Fruit fly (Drosophila melanogaster): ENCODE measurements around the gene tst.

The tst gene

dm6 chr3R:23781466-23781935 is 8.8 kb upstream of the tst start, which contains the start of the genes Nup98-96 and mbc:
Gene Nup98-96, minus strand, starts transcription at chr3R:23781621.
Gene mbc, plus strand, starts transcription at chr3R:23781765.
- TF ChIP-seq dsf (GFP tag; optimal IDR thresholded peaks at IDR 0.05; ENCODE audit: borderline replicate concordance) (no peak), HLH106 (tag; optimal IDR thresholded peaks at IDR 0.05) (peak; percentile 87), Dif (GFP tag; optimal IDR thresholded peaks at IDR 0.05; ENCODE audit: partially characterized antibody) (peak; percentile 76), fru (GFP tag; optimal IDR thresholded peaks at IDR 0.05) (peak; percentile 85), Sp1 (GFP tag; optimal IDR thresholded peaks at IDR 0.05) (peak; percentile 78), Myc (optimal IDR thresholded peaks at IDR 0.05) (peak; percentile 41), foxo (GFP tag; optimal IDR thresholded peaks at IDR 0.05) (peak in 1 of 2 experiments; percentile 90), Abd-B (GFP tag; optimal IDR thresholded peaks at IDR 0.05) (peak; percentile 65), Rel (GFP tag; optimal IDR thresholded peaks at IDR 0.05) (no peak), Rel (tag; optimal IDR thresholded peaks at IDR 0.05) (peak; percentile 86), CG9705 (GFP tag; optimal IDR thresholded peaks at IDR 0.05) (peak; percentile 84), Vsx2 (GFP tag; optimal IDR thresholded peaks at IDR 0.05; ENCODE audit: partially characterized antibody) (peak; percentile 99), rgr (GFP tag; optimal IDR thresholded peaks at IDR 0.05) (peak; percentile 86), tai (GFP tag; optimal IDR thresholded peaks at IDR 0.05) (no peak), Hr78 (GFP tag; optimal IDR thresholded peaks at IDR 0.05) (peak; percentile 50), GATAd (GFP tag; optimal IDR thresholded peaks at IDR 0.05) (no peak), ey (GFP tag; optimal IDR thresholded peaks at IDR 0.05) (peak; percentile 87), usp (GFP tag; optimal IDR thresholded peaks at IDR 0.05) (no peak), sv (GFP tag; optimal IDR thresholded peaks at IDR 0.05) (peak; percentile 86), jim (GFP tag; optimal IDR thresholded peaks at IDR 0.05) (no peak), h (GFP tag; optimal IDR thresholded peaks at IDR 0.05) (peak; percentile 89), pan (optimal IDR thresholded peaks at IDR 0.05) (no peak), sage (GFP tag; optimal IDR thresholded peaks at IDR 0.05) (no peak), dmrt93B (GFP tag; optimal IDR thresholded peaks at IDR 0.05) (peak; percentile 84), brk (GFP tag; optimal IDR thresholded peaks at IDR 0.05) (no peak), Dfd (GFP tag; optimal IDR thresholded peaks at IDR 0.05) (no peak), dl (GFP tag; optimal IDR thresholded peaks at IDR 0.05; ENCODE audit: insufficient read depth in 1 of 2, partially characterized antibody in 2 of 2) (no peak), N (GFP tag; optimal IDR thresholded peaks at IDR 0.05) (peak; percentile 73), CrebA (GFP tag; optimal IDR thresholded peaks at IDR 0.05; ENCODE audit: borderline replicate concordance) (no peak), Hnf4 (GFP tag; optimal IDR thresholded peaks at IDR 0.05) (peak; percentile 59), Hr83 (GFP tag; optimal IDR thresholded peaks at IDR 0.05; ENCODE audit: poor library complexity, severe bottlenecking) (peak; percentile 84), Mio (GFP tag; optimal IDR thresholded peaks at IDR 0.05) (peak; percentile 9), lola (GFP tag; optimal IDR thresholded peaks at IDR 0.05) (peak; percentile 79), psq (GFP tag; optimal IDR thresholded peaks at IDR 0.05) (peak; percentile 73), OdsH (GFP tag; optimal IDR thresholded peaks at IDR 0.05) (peak; percentile 80), br (GFP tag; optimal IDR thresholded peaks at IDR 0.05) (peak; percentile 80), CG32264 (GFP tag; optimal IDR thresholded peaks at IDR 0.05) (peak; percentile 8), Jra (GFP tag; optimal IDR thresholded peaks at IDR 0.05) (peak; percentile 68), woc (GFP tag; optimal IDR thresholded peaks at IDR 0.05) (peak; percentile 91)

DNA sequence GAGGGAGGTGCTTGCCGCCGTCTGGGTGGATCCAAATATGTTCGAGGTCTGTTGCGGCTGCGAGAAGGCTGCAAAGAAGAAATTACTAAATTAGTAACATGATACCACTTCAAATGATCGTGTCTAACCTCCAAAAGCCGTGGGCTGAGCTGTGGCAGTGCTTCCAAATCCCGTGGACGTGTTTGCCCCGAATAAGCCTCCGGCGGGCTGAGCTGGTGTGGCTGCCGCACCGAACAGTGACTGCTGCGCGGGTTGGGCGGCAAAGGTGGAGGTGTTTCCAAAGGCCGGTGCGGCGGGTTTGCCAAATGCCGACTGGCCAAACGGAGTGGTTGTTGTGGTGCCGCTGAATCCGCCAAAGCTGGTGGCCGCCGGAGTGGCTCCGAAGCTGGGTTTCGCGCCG is 8.1 kb upstream of the tst start:
- no peak for TF ChIP-seq sv (GFP tag; optimal IDR thresholded peaks at IDR 0.05)
- no peak for TF ChIP-seq N (GFP tag; optimal IDR thresholded peaks at IDR 0.05)
- TF ChIP-seq Vsx2 (GFP tag; optimal IDR thresholded peaks at IDR 0.05; ENCODE audit: partially characterized antibody): no peak
- TF ChIP-seq h (GFP tag; optimal IDR thresholded peaks at IDR 0.05): no peak
- TF ChIP-seq Hr83 (GFP tag; optimal IDR thresholded peaks at IDR 0.05; ENCODE audit: poor library complexity, severe bottlenecking): no peak
- TF ChIP-seq CG9705 (GFP tag; optimal IDR thresholded peaks at IDR 0.05): no peak
- no peak for TF ChIP-seq Abd-B (GFP tag; optimal IDR thresholded peaks at IDR 0.05)
- no peak for TF ChIP-seq jim (GFP tag; optimal IDR thresholded peaks at IDR 0.05)

All from whole organism, wandering third instar larva.